Worm (Caenorhabditis elegans) whole organism, L1 larva: ENCODE measurements around the gene oac-15.

Experiments
- C04F5.9 ChIP-seq: sonication (generic microtip); optimal IDR thresholded peaks from 2 replicates; lab custom pipeline; 2016; ENCODE audit warnings: missing genetic modification characterization, missing compliant biosample characterization
- C16A3.4 ChIP-seq: fragments of 150-350 bp; optimal IDR thresholded peaks from 2 replicates; lab custom pipeline; 2014; ENCODE audit warnings: missing biosample characterization, missing genetic modification characterization
- Y116A8C.19 ChIP-seq: sonication (generic microtip); optimal IDR thresholded peaks from 2 replicates; lab custom pipeline; 2016; ENCODE audit warnings: missing compliant biosample characterization, missing genetic modification characterization, borderline replicate concordance
- alr-1 ChIP-seq: fragments of 200-800 bp; sonication (Bioruptor generic); optimal IDR thresholded peaks from 2 replicates; lab custom pipeline; 2018; ENCODE audit warnings: borderline replicate concordance, mild to moderate bottlenecking, missing genetic modification characterization, missing compliant biosample characterization
- blmp-1 ChIP-seq: fragments of 150-350 bp; optimal IDR thresholded peaks from 2 replicates; lab custom pipeline; 2014; ENCODE audit warnings: missing biosample characterization, missing genetic modification characterization
- ceh-63 ChIP-seq: fragments of 200-800 bp; sonication (Bioruptor generic); optimal IDR thresholded peaks from 2 replicates; lab custom pipeline; 2018; ENCODE audit warnings: mild to moderate bottlenecking, missing genetic modification characterization, missing compliant biosample characterization
- ceh-90 ChIP-seq: sonication (generic microtip); optimal IDR thresholded peaks from 2 replicates; lab custom pipeline; 2016; ENCODE audit warnings: missing genetic modification characterization, missing compliant biosample characterization
- dpl-1 ChIP-seq, 3 experiments: fragments of 150-350 bp in 2 of 3; sonication (generic microtip) in 1 of 3; optimal IDR thresholded peaks; 2 replicates each; lab custom pipeline; 2014 to 2017; ENCODE audit warnings: missing biosample characterization in 3 of 3, missing genetic modification characterization in 3 of 3, missing genetic modification reagents in 3 of 3
- dsc-1 ChIP-seq: sonication (generic microtip); optimal IDR thresholded peaks from 2 replicates; lab custom pipeline; 2016; ENCODE audit warnings: mild to moderate bottlenecking, missing genetic modification characterization, missing compliant biosample characterization
- efl-3 ChIP-seq: fragments of 200-800 bp; sonication (Bioruptor generic); optimal IDR thresholded peaks from 2 replicates; lab custom pipeline; 2018; ENCODE audit warnings: mild to moderate bottlenecking, missing genetic modification characterization, missing compliant biosample characterization
- egl-27 ChIP-seq, 2 experiments: fragments of 150-350 bp in 1 of 2; sonication (generic microtip); optimal IDR thresholded peaks; 3 replicates each; lab custom pipeline; 2017 to 2018; ENCODE audit warnings: missing biosample characterization in 2 of 2, missing genetic modification characterization in 2 of 2, missing genetic modification reagents in 2 of 2
- fkh-10 ChIP-seq: sonication (generic microtip); optimal IDR thresholded peaks from 2 replicates; lab custom pipeline; 2017; ENCODE audit warnings: missing biosample characterization, missing genetic modification reagents, missing genetic modification characterization
- fkh-4 ChIP-seq: sonication (generic microtip); optimal IDR thresholded peaks from 2 replicates; lab custom pipeline; 2016; ENCODE audit warnings: missing compliant biosample characterization, missing genetic modification characterization, borderline replicate concordance
- fos-1 ChIP-seq: fragments of 150-350 bp; optimal IDR thresholded peaks from 2 replicates; lab custom pipeline; 2014; ENCODE audit warnings: missing biosample characterization, missing genetic modification characterization
- grh-1 ChIP-seq: fragments of 200-800 bp; sonication (Bioruptor generic); IDR thresholded peaks from 2 replicates; pipeline ENCODE4 v1.3.6; 2022; ENCODE audit warnings: missing genetic modification reagents, missing genetic modification characterization, missing compliant biosample characterization
- hlh-4 ChIP-seq: sonication (generic microtip); optimal IDR thresholded peaks from 2 replicates; lab custom pipeline; 2016; ENCODE audit warnings: mild to moderate bottlenecking, missing genetic modification characterization, missing compliant biosample characterization
- jun-1 ChIP-seq: fragments of 150-350 bp; optimal IDR thresholded peaks from 2 replicates; lab custom pipeline; 2014; ENCODE audit warnings: missing biosample characterization, missing genetic modification reagents, missing genetic modification characterization
- lin-14 ChIP-seq: fragments of 200-800 bp; sonication (Bioruptor generic); optimal IDR thresholded peaks from 2 replicates; lab custom pipeline; 2018; ENCODE audit warnings: mild to moderate bottlenecking, missing genetic modification characterization, moderate library complexity, missing compliant biosample characterization
- lir-3 ChIP-seq: sonication (generic microtip); optimal IDR thresholded peaks from 2 replicates; lab custom pipeline; 2016; ENCODE audit warnings: mild to moderate bottlenecking, missing genetic modification characterization, moderate library complexity, missing compliant biosample characterization; ENCODE audit not compliant: poor library complexity
- mab-9 ChIP-seq: fragments of 200-800 bp; sonication (Bioruptor generic); IDR thresholded peaks from 2 replicates; pipeline ENCODE4 v1.3.6; 2022; ENCODE audit warnings: missing genetic modification reagents, missing genetic modification characterization, missing compliant biosample characterization
- mep-1 ChIP-seq: fragments of 150-350 bp; optimal IDR thresholded peaks from 2 replicates; lab custom pipeline; 2014; ENCODE audit warnings: missing biosample characterization, missing genetic modification characterization
- nhr-12 ChIP-seq: sonication (generic microtip); optimal IDR thresholded peaks from 2 replicates; lab custom pipeline; 2017; ENCODE audit warnings: missing biosample characterization, missing genetic modification characterization
- nhr-19 ChIP-seq: fragments of 200-800 bp; sonication (Bioruptor generic); conservative IDR thresholded peaks from 2 replicates; pipeline ENCODE4 v1.3.6; 2022; ENCODE audit warnings: missing genetic modification characterization, missing compliant biosample characterization
- nhr-20 ChIP-seq: sonication (generic microtip); optimal IDR thresholded peaks from 2 replicates; lab custom pipeline; 2016; ENCODE audit warnings: mild to moderate bottlenecking, missing genetic modification characterization, missing compliant biosample characterization
- snu-23 ChIP-seq: sonication (generic microtip); optimal IDR thresholded peaks from 2 replicates; lab custom pipeline; 2016; ENCODE audit warnings: missing genetic modification characterization, missing compliant biosample characterization
- sox-4 ChIP-seq: sonication (generic microtip); optimal IDR thresholded peaks from 2 replicates; lab custom pipeline; 2016; ENCODE audit warnings: missing genetic modification characterization, missing compliant biosample characterization
- sptf-1 ChIP-seq: fragments of 150-350 bp; optimal IDR thresholded peaks from 2 replicates; lab custom pipeline; 2014; ENCODE audit warnings: missing biosample characterization, missing genetic modification characterization
- sup-37 ChIP-seq: fragments of 200-800 bp; sonication (Bioruptor generic); optimal IDR thresholded peaks from 2 replicates; lab custom pipeline; 2018; ENCODE audit warnings: mild to moderate bottlenecking, missing genetic modification characterization, missing compliant biosample characterization
- swsn-7 ChIP-seq: sonication (generic microtip); optimal IDR thresholded peaks from 2 replicates; lab custom pipeline; 2016; ENCODE audit warnings: missing genetic modification characterization, missing compliant biosample characterization
- tbx-2 ChIP-seq: sonication (generic microtip); optimal IDR thresholded peaks from 2 replicates; lab custom pipeline; 2016; ENCODE audit warnings: missing genetic modification characterization, missing compliant biosample characterization
- unc-62 ChIP-seq: fragments of 150-350 bp; optimal IDR thresholded peaks from 2 replicates; lab custom pipeline; 2014; ENCODE audit warnings: missing biosample characterization, missing genetic modification reagents, missing genetic modification characterization
- unc-98 ChIP-seq: fragments of 200-800 bp; sonication (Bioruptor generic); IDR thresholded peaks from 2 replicates; pipeline ENCODE4 v1.3.6; 2022; ENCODE audit warnings: missing genetic modification characterization, missing compliant biosample characterization
- vab-15 ChIP-seq: sonication (generic microtip); optimal IDR thresholded peaks from 2 replicates; lab custom pipeline; 2017; ENCODE audit warnings: missing genotype, mild to moderate bottlenecking, missing genetic modification characterization, missing compliant biosample characterization
- xbp-1 ChIP-seq: sonication (generic microtip); optimal IDR thresholded peaks from 2 replicates; lab custom pipeline; 2016; ENCODE audit warnings: missing genetic modification characterization, missing compliant biosample characterization
- zag-1 ChIP-seq: fragments of 150-350 bp; optimal IDR thresholded peaks from 2 replicates; lab custom pipeline; 2014; ENCODE audit warnings: missing biosample characterization, missing genetic modification characterization

oac-15 gene

ce11 chrV:16209837-16210236, at the start of gene oac-15:
Gene oac-15, minus strand, starts transcription at chrV:16209937.
- no peak for TF ChIP-seq blmp-1
- no peak for TF ChIP-seq ceh-90 (tag; lab: Kevin White, UChicago)
- no peak for TF ChIP-seq ceh-63 (GFP tag; lab: Kevin White, UChicago)

DNA sequence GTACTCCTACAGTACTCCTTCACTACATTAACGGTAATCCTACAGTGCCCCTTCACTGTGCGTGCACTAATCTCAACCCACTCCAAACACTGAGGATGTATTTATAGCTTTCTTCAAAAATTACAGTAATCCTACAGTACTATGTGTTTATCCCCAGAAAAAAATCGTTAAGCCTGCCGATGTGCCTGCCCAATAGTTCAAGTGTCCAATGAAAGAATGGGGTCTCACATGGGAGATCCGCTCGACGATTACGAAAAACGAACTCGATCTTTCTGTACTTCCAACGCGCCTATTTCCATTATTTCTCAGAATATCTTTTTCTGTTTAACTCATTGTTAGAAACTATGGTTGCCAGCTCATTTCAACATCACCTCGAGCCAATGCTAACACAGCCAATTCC, 48.4 kb upstream of the oac-15 start, which contains the start of gene nhr-218:
Gene nhr-218, plus strand, starts transcription at position 301 of the 400 bp plus-strand sequence.
- no peak for TF ChIP-seq grh-1
- no peak for TF ChIP-seq tbx-2 (tag; lab: Kevin White, UChicago)
- TF ChIP-seq sptf-1 (tag; lab: Kevin White, UChicago) = no peak
- no peak for TF ChIP-seq xbp-1
- TF ChIP-seq unc-62 = no peak
- TF ChIP-seq dsc-1 (tag; lab: Kevin White, UChicago) = no peak
- TF ChIP-seq C04F5.9 = no peak
- TF ChIP-seq hlh-4 (tag; lab: Kevin White, UChicago) = no peak
- TF ChIP-seq fkh-10 (GFP tag; lab: Kevin White, UChicago) = no peak
- no peak for TF ChIP-seq egl-27 (tag; optimal IDR thresholded peaks at IDR 0.05; lab: Kevin White, UChicago)
- TF ChIP-seq vab-15 (tag; lab: Kevin White, UChicago) = no peak
- no peak for TF ChIP-seq nhr-12 (tag; lab: Kevin White, UChicago)
- no peak for TF ChIP-seq efl-3
- TF ChIP-seq sup-37 (GFP tag; lab: Kevin White, UChicago) = no peak
- TF ChIP-seq snu-23 (GFP tag; lab: Kevin White, UChicago) = no peak
- TF ChIP-seq, all 84 proteins: peak for 0

DNA sequence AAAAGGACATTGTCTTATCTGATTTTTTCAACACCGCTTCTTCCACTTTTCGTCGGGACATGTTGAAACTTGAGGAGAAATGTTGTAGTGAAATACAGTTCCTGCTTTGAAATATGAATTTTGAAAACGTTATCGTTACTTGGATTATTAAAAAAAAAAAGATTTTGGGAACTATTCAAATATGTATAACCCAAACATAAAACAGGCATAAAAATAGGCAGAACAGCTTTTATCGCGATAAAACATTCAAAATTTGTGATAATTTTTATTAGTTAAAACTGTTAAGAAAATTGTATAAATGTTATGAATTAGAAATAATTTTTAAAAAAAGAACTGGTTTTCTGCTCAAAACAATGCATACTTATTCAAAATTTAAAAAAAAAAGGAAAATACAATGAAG, 46.7 kb upstream of the oac-15 start, which contains the start of gene bgnt-1.3:
Gene bgnt-1.3, minus strand, starts transcription at position 101 of the 400 bp plus-strand sequence.
- TF ChIP-seq alr-1 = no peak
- TF ChIP-seq zag-1 (tag; lab: Kevin White, UChicago) = no peak
- no peak for TF ChIP-seq sptf-1 (tag; lab: Kevin White, UChicago)
- TF ChIP-seq lin-14 = no peak
- no peak for TF ChIP-seq fkh-4
- TF ChIP-seq swsn-7 (tag; lab: Kevin White, UChicago) = no peak
- no peak for TF ChIP-seq sox-4
- no peak for TF ChIP-seq dpl-1 (GFP tag; optimal IDR thresholded peaks at IDR 0.05; lab: Kevin White, UChicago)
- no peak for TF ChIP-seq unc-98

DNA sequence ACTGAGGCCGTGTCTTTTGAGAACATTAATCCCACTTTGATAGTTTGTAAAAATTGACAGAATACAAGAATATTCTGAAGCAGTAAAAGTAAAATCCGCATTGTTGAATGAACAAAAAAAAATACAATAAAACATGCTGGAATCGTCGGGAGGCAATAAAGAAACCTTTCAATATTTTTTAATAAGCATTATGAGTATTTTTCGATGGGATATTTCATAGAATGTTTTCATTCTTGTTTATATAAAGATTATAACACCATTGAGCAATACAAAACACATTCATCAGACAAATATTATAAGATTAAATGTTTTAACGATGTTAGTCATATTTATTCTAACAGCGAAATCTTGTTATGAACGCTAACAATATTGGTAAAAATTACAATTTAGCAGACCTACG, 44.0 kb upstream of the oac-15 start, which contains the start of gene gcy-20:
Gene gcy-20, minus strand, starts transcription at position 101 of the 400 bp plus-strand sequence.
- TF ChIP-seq nhr-20 (no peak), jun-1 (tag; lab: Kevin White, UChicago) (no peak), sptf-1 (tag; lab: Kevin White, UChicago) (no peak), zag-1 (tag; lab: Kevin White, UChicago) (no peak), dpl-1 (GFP tag; optimal IDR thresholded peaks at IDR 0.05; lab: Kevin White, UChicago) (no peak), fos-1 (tag; lab: Kevin White, UChicago) (no peak)
- TF ChIP-seq, all 84 proteins: peak for 0

DNA sequence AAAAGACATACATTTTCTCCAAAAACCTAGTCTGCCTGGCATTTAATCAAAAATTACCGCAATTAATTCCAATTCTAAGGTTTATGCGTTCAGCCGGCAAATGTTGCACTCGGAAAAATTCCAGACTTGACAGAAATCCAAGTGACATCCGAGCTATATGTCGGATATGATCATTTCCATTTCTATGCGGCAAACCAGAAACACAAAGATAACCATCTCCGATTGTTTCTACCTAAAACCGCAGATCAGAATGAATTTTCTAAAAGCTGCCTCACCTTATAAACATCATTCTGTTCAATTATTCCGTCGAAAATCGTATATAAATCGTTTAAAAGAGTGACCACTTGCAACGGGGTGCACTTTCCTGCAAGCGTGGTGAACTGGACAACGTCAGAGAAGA, 39.4 kb upstream of the oac-15 start:
- TF ChIP-seq lir-3 (tag; lab: Kevin White, UChicago) (no peak), unc-98 (no peak), Y116A8C.19 (tag; lab: Kevin White, UChicago) (no peak), nhr-19 (GFP tag; lab: Robert Waterston, UW) (no peak), fkh-10 (GFP tag; lab: Kevin White, UChicago) (no peak), egl-27 (tag; optimal IDR thresholded peaks at IDR 0.05; lab: Kevin White, UChicago) (no peak), nhr-20 (no peak), C04F5.9 (no peak), C16A3.4 (no peak), zag-1 (tag; lab: Kevin White, UChicago) (no peak), mab-9 (GFP tag; lab: Robert Waterston, UW) (no peak), unc-62 (no peak), mep-1 (no peak)
